Fruit fly (Drosophila melanogaster) whole organism, embryonic: ENCODE data around the gene Abi.

Experiments
- Antp ChIP-seq: fragments of 200-800 bp; sonication (Bioruptor generic); optimal IDR thresholded peaks from 3 replicates; lab custom pipeline; 2016; ENCODE audit warnings: missing biosample characterization, missing genetic modification characterization
- CG11695 ChIP-seq: fragments of 200-800 bp; sonication (Bioruptor generic); IDR thresholded peaks from 3 replicates; pipeline ENCODE4 v1.3.6; 2022; ENCODE audit warnings: missing biosample characterization, missing genetic modification characterization
- CG11696 ChIP-seq: fragments of 200-800 bp; sonication (Bioruptor generic); IDR thresholded peaks from 2 replicates; pipeline ENCODE4 v1.3.6; 2022; ENCODE audit warnings: missing biosample characterization, missing genetic modification characterization
- CG11723 ChIP-seq: fragments of 200-800 bp; sonication (Bioruptor generic); optimal IDR thresholded peaks from 2 replicates; lab custom pipeline; 2017; ENCODE audit warnings: missing biosample characterization, mild to moderate bottlenecking, missing genetic modification characterization
- CG1233 ChIP-seq: fragments of 200-800 bp; sonication (Bioruptor generic); optimal IDR thresholded peaks from 4 replicates; lab custom pipeline; 2018; ENCODE audit warnings: missing biosample characterization, mild to moderate bottlenecking, missing genetic modification characterization
- CG14441 ChIP-seq: fragments of 200-800 bp; sonication (Bioruptor generic); IDR thresholded peaks from 2 replicates; pipeline ENCODE4 v1.3.6; 2022; ENCODE audit warnings: missing biosample characterization, missing genetic modification characterization
- CG14965 ChIP-seq: fragments of 200-800 bp; sonication (Bioruptor generic); optimal IDR thresholded peaks from 2 replicates; lab custom pipeline; 2016; ENCODE audit warnings: missing biosample characterization, missing genetic modification characterization, borderline replicate concordance
- CG17186 ChIP-seq: fragments of 200-800 bp; sonication (Bioruptor generic); optimal IDR thresholded peaks from 3 replicates; lab custom pipeline; 2017; ENCODE audit warnings: missing biosample characterization, missing genetic modification reagents, missing genetic modification characterization
- CG31224 ChIP-seq: fragments of 200-800 bp; sonication (Bioruptor generic); IDR thresholded peaks from 2 replicates; pipeline ENCODE4 v1.3.6; 2022; ENCODE audit warnings: missing biosample characterization, missing genetic modification characterization
- CG4328 ChIP-seq: fragments of 200-800 bp; sonication (Bioruptor generic); optimal IDR thresholded peaks from 3 replicates; lab custom pipeline; 2017; ENCODE audit warnings: missing biosample characterization, missing genetic modification reagents, missing genetic modification characterization
- CG4424 ChIP-seq: fragments of 200-800 bp; sonication (Bioruptor generic); optimal IDR thresholded peaks from 3 replicates; lab custom pipeline; 2016; ENCODE audit warnings: missing biosample characterization, missing genetic modification characterization
- CG4617 ChIP-seq: fragments of 200-800 bp; sonication (Bioruptor generic); optimal IDR thresholded peaks from 3 replicates; lab custom pipeline; 2016; ENCODE audit warnings: missing biosample characterization, missing genetic modification characterization, borderline replicate concordance
- CG6765 ChIP-seq: fragments of 200-800 bp; sonication (Bioruptor generic); optimal IDR thresholded peaks from 3 replicates; lab custom pipeline; 2017; ENCODE audit warnings: missing biosample characterization, mild to moderate bottlenecking, missing genetic modification characterization
- CG7372 ChIP-seq: fragments of 200-800 bp; sonication (Bioruptor generic); IDR thresholded peaks from 2 replicates; pipeline ENCODE4 v1.3.6; 2022; ENCODE audit warnings: missing biosample characterization, missing genetic modification characterization
- CG7839 ChIP-seq: fragments of 200-800 bp; sonication (Bioruptor generic); optimal IDR thresholded peaks from 3 replicates; lab custom pipeline; 2018; ENCODE audit warnings: missing biosample characterization, mild to moderate bottlenecking, missing genetic modification characterization, moderate library complexity
- CG8478 ChIP-seq: fragments of >200 bp; optimal IDR thresholded peaks from 2 replicates; lab custom pipeline; 2018
- CG8924 ChIP-seq: fragments of 200-800 bp; optimal IDR thresholded peaks from 3 replicates; lab custom pipeline; 2019; ENCODE audit warnings: missing biosample characterization, mild to moderate bottlenecking, missing genetic modification characterization, moderate library complexity
- CG9437 ChIP-seq: fragments of 200-800 bp; sonication (Bioruptor generic); optimal IDR thresholded peaks from 2 replicates; lab custom pipeline; 2018; ENCODE audit warnings: missing biosample characterization, mild to moderate bottlenecking, missing genetic modification characterization
- CG9876 ChIP-seq: fragments of 200-800 bp; sonication (Bioruptor generic); optimal IDR thresholded peaks from 2 replicates; lab custom pipeline; 2016; ENCODE audit warnings: missing biosample characterization, missing genetic modification characterization
- Dek ChIP-seq: fragments of 200-800 bp; sonication (Bioruptor generic); optimal IDR thresholded peaks from 3 replicates; lab custom pipeline; 2019; ENCODE audit warnings: missing biosample characterization, mild to moderate bottlenecking, missing genetic modification characterization, moderate library complexity
- E2f2 ChIP-seq: fragments of 200-800 bp; sonication (Bioruptor generic); IDR thresholded peaks from 2 replicates; pipeline ENCODE4 v1.3.6; 2022; ENCODE audit warnings: missing biosample characterization, missing genetic modification characterization
- Elba2 ChIP-seq: fragments of 200-800 bp; sonication (Bioruptor generic); optimal IDR thresholded peaks from 3 replicates; lab custom pipeline; 2016; ENCODE audit warnings: missing biosample characterization, missing genetic modification characterization
- Ets65A ChIP-seq: fragments of 200-800 bp; sonication (Bioruptor generic); peaks from one replicate; lab custom pipeline; 2016; ENCODE audit warnings: missing biosample characterization, missing genetic modification characterization
- HLH4C ChIP-seq: fragments of 200-800 bp; sonication (Bioruptor generic); IDR thresholded peaks from 3 replicates; pipeline ENCODE4 v1.3.6; 2022; ENCODE audit warnings: missing biosample characterization, missing genetic modification characterization; ENCODE audit not compliant: partially characterized antibody
- HmgD ChIP-seq: fragments of 200-800 bp; sonication (Bioruptor generic); optimal IDR thresholded peaks from 3 replicates; lab custom pipeline; 2016; ENCODE audit warnings: missing biosample characterization, missing genetic modification characterization
- Oli ChIP-seq: fragments of 200-800 bp; sonication (Bioruptor generic); optimal IDR thresholded peaks from 2 replicates; lab custom pipeline; 2018; ENCODE audit warnings: missing biosample characterization, mild to moderate bottlenecking, missing genetic modification characterization, moderate library complexity
- Sox102F ChIP-seq: fragments of 200-800 bp; sonication (Bioruptor generic); optimal IDR thresholded peaks from 2 replicates; lab custom pipeline; 2018; ENCODE audit warnings: missing biosample characterization, mild to moderate bottlenecking, missing genetic modification characterization, moderate library complexity
- chif ChIP-seq, 2 experiments: fragments of 200-800 bp; sonication (Bioruptor generic); optimal IDR thresholded peaks; 3 replicates each; lab custom pipeline; 2016; ENCODE audit warnings: missing biosample characterization in 2 of 2, missing genetic modification characterization in 2 of 2
- da ChIP-seq: fragments of 200-800 bp; sonication (Bioruptor generic); optimal IDR thresholded peaks from 2 replicates; lab custom pipeline; 2016; ENCODE audit warnings: missing biosample characterization, missing genetic modification characterization
- dm ChIP-seq: fragments of 200-800 bp; sonication (Bioruptor generic); optimal IDR thresholded peaks from 3 replicates; lab custom pipeline; 2016; ENCODE audit warnings: missing biosample characterization, missing genetic modification characterization
- fd64A ChIP-seq: fragments of 200-800 bp; sonication (Bioruptor generic); optimal IDR thresholded peaks from 3 replicates; lab custom pipeline; 2018; ENCODE audit warnings: missing biosample characterization, mild to moderate bottlenecking, missing genetic modification characterization
- grau ChIP-seq: fragments of 200-800 bp; optimal IDR thresholded peaks from 3 replicates; lab custom pipeline; 2019; ENCODE audit warnings: missing biosample characterization, mild to moderate bottlenecking, missing genetic modification characterization, moderate library complexity
- gt ChIP-seq: fragments of 200-800 bp; sonication (Bioruptor generic); IDR thresholded peaks from 2 replicates; pipeline ENCODE4 v1.3.6; 2022; ENCODE audit warnings: missing biosample characterization, missing genetic modification characterization
- hkb ChIP-seq, 2 experiments: fragments of 200-800 bp in 1 of 2; fragments of >200 bp in 1 of 2; sonication (Bioruptor generic) in 1 of 2; IDR thresholded peaks in 1 of 2; optimal IDR thresholded peaks in 1 of 2; 2 replicates each; pipeline versions ENCODE4 v1.3.6 to Lab custom; 2017 to 2022; ENCODE audit warnings: missing biosample characterization in 1 of 2, missing genetic modification characterization in 1 of 2
- luna ChIP-seq: fragments of 200-800 bp; sonication (Bioruptor generic); optimal IDR thresholded peaks from 2 replicates; lab custom pipeline; 2016; ENCODE audit warnings: missing biosample characterization, missing genetic modification characterization
- pho ChIP-seq: fragments of 200-800 bp; sonication (Bioruptor generic); optimal IDR thresholded peaks from 2 replicates; lab custom pipeline; 2016; ENCODE audit warnings: missing biosample characterization, missing genetic modification characterization
- pros ChIP-seq: fragments of 200-800 bp; sonication (Bioruptor generic); optimal IDR thresholded peaks from 3 replicates; lab custom pipeline; 2019; ENCODE audit warnings: missing biosample characterization, mild to moderate bottlenecking, missing genetic modification characterization, moderate library complexity
- unpg ChIP-seq: fragments of 200-800 bp; sonication (Bioruptor generic); optimal IDR thresholded peaks from 3 replicates; lab custom pipeline; 2018; ENCODE audit warnings: missing biosample characterization, mild to moderate bottlenecking, missing genetic modification characterization, moderate library complexity

Abi gene

dm6 chr3R:14122347-14122812 lies at the start of gene Abi, which contains the start of gene twf (continued):
- TF ChIP-seq CG8478 (lab: Kevin White, UChicago) (no peak), luna (GFP tag; lab: Kevin White, UChicago) (no peak), dm (GFP tag; lab: Kevin White, UChicago) (peak; percentile 17), CG9437 (GFP tag; lab: Kevin White, UChicago) (peak; percentile 56), pros (GFP tag; lab: Kevin White, UChicago) (no peak), CG11723 (no peak), Oli (tag; lab: Kevin White, UChicago) (peak; percentile 47), CG11696 (GFP tag; lab: Robert Waterston, UW) (no peak), CG11695 (GFP tag; lab: Robert Waterston, UW) (peak; percentile 72; the same call in 2 of the 3 replicates), hkb (optimal IDR thresholded peaks at IDR 0.05; lab: Kevin White, UChicago) (peak; percentile 76), hkb (GFP tag; IDR thresholded peaks at IDR 0.05; lab: Robert Waterston, UW) (peak; percentile 63), Antp (no peak), CG14965 (no peak), da (GFP tag; lab: Kevin White, UChicago) (peak; percentile 40), grau (tag; lab: Kevin White, UChicago) (peak; percentile 57), unpg (GFP tag; lab: Kevin White, UChicago) (peak; percentile 59), CG4424 (GFP tag; lab: Kevin White, UChicago) (peak; percentile 80), gt (GFP tag; lab: Robert Waterston, UW) (no peak), CG4328 (GFP tag; lab: Kevin White, UChicago) (no peak), Dek (tag; lab: Kevin White, UChicago) (peak; percentile 38), CG1233 (GFP tag; lab: Kevin White, UChicago) (no peak), chif (GFP tag; optimal IDR thresholded peaks at IDR 0.05; lab: Kevin White, UChicago) (peak; percentile 22 to 63), HLH4C (GFP tag; lab: Robert Waterston, UW) (no peak), CG6765 (GFP tag; lab: Kevin White, UChicago) (no peak), Sox102F (peak; percentile 63), CG14441 (peak; percentile 49; the same call in 1 of the 2 replicates), Ets65A (peak; percentile 80), E2f2 (peak; percentile 54), CG9876 (no peak), CG7839 (tag; lab: Kevin White, UChicago) (peak; percentile 62)

- TF ChIP-seq CG8924 (tag; lab: Kevin White, UChicago): no peak
- no peak for TF ChIP-seq Elba2
- TF ChIP-seq Ets65A: peak; percentile 91
- no peak for TF ChIP-seq CG17186
Measured at dm6 chr3R:14162176-14162759, 40.0 kb upstream of the Abi start, which contains the start of gene CG3199. CG3199 (plus strand) TSS chr3R:14162709.

- TF ChIP-seq CG31224 (GFP tag; lab: Robert Waterston, UW): no peak
- TF ChIP-seq HmgD (GFP tag; lab: Kevin White, UChicago): no peak
- TF ChIP-seq CG7372: no peak
- TF ChIP-seq fd64A: no peak
- no peak for TF ChIP-seq CG4617 (GFP tag; lab: Kevin White, UChicago)
- TF ChIP-seq pho: no peak
Measured at dm6 chr3R:14160178-14160577, 38.0 kb upstream of the Abi start, which contains the start of gene CG31327. CG31327 (minus strand) TSS chr3R:14160278.
